Worm (Caenorhabditis elegans) whole organism, L4/young adult: ENCODE data around the gene rhgf-2.

Source experiments
- W03F9.2 ChIP-seq: fragments of 150-350 bp; optimal IDR thresholded peaks from 2 replicates; lab custom pipeline; 2014; ENCODE audit warnings: missing biosample characterization, missing genetic modification characterization
- dao-5 ChIP-seq: sonication (generic microtip); optimal IDR thresholded peaks from 2 replicates; lab custom pipeline; 2016; ENCODE audit warnings: missing genotype, missing genetic modification characterization, moderate library complexity, missing compliant biosample characterization

- TF ChIP-seq dao-5 (tag; lab: Kevin White, UChicago), result no peak
- TF ChIP-seq W03F9.2 (tag; lab: Kevin White, UChicago), result no peak
Measured at ce11 chrII:4134688-4135087, 34.1 kb downstream of the rhgf-2 start.
